Fruit fly (Drosophila melanogaster) S2 (cell line): ENCODE results near the gene CG7702.

Experiments
- CG8478 ChIP-seq: fragments of >200 bp; optimal IDR thresholded peaks from 2 replicates; lab custom pipeline; 2018
- CTCF ChIP-seq, 2 experiments: fragments of >200 bp; optimal IDR thresholded peaks; 2 replicates each; lab custom pipeline; 2018

DNA sequence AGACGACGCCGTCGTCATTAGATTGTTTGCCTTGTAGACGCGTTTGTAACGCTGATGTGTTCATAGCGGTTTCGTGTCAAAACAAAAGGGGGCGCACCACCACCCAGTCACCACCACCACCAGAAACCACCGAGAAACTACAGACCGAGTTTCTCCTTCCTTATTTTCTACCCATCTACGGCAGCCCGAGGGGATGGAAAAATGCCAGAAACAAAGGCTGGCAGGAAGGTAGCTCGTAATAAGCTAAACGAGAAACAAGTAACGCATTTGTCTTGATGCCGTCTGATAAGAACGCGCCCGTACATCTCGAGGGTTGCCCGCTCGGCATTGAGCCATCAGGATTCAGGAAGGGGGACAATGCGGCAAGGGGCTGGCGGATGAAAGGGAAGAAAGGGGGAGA lies 38.3 kb downstream of the CG7702 start:
- TF ChIP-seq CTCF (optimal IDR thresholded peaks at IDR 0.05; lab: Kevin White, UChicago) (no peak), CG8478 (lab: Kevin White, UChicago) (no peak)
